Worm (Caenorhabditis elegans) whole organism, L4 larva: ENCODE results near the gene C17H11.5.

Source experiments
- D1046.2 ChIP-seq: fragments of 200-800 bp; sonication (Bioruptor generic); IDR thresholded peaks from 2 replicates; pipeline ENCODE4 v1.3.6; 2022; ENCODE audit warnings: missing genetic modification characterization, missing compliant biosample characterization
- F10B5.3 ChIP-seq: sonication (generic microtip); optimal IDR thresholded peaks from 2 replicates; lab custom pipeline; 2016; ENCODE audit warnings: mild to moderate bottlenecking, missing genetic modification characterization, missing compliant biosample characterization
- Y48G9A.11 ChIP-seq: fragments of 200-800 bp; sonication (Bioruptor generic); IDR thresholded peaks from 2 replicates; pipeline ENCODE4 v1.3.6; 2022; ENCODE audit warnings: missing genetic modification reagents, missing genetic modification characterization, missing compliant biosample characterization
- Y5F2A.4 ChIP-seq: fragments of 200-800 bp; sonication (Bioruptor generic); optimal IDR thresholded peaks from 2 replicates; lab custom pipeline; 2018; ENCODE audit warnings: mild to moderate bottlenecking, missing genetic modification characterization, missing compliant biosample characterization
- Y75B8A.6 ChIP-seq: fragments of 200-800 bp; sonication (Bioruptor generic); IDR thresholded peaks from 2 replicates; pipeline ENCODE4 v1.3.6; 2022; ENCODE audit warnings: missing genetic modification reagents, missing genetic modification characterization, missing compliant biosample characterization
- ZK546.5 ChIP-seq, 2 experiments: sonication (generic microtip); optimal IDR thresholded peaks; 2 replicates each; lab custom pipeline; 2017; ENCODE audit warnings: missing biosample characterization in 2 of 2, missing genetic modification characterization in 2 of 2
- aha-1 ChIP-seq: fragments of 150-350 bp; peaks from one replicate; lab custom pipeline; 2014; ENCODE audit warnings: missing biosample characterization, missing genetic modification characterization
- ces-1 ChIP-seq: fragments of 150-350 bp; sonication (generic microtip); optimal IDR thresholded peaks from 4 replicates; lab custom pipeline; 2014; ENCODE audit warnings: missing biosample characterization, missing genetic modification reagents, missing genetic modification characterization
- daf-19 ChIP-seq: fragments of 200-800 bp; sonication (Bioruptor generic); conservative IDR thresholded peaks from 2 replicates; pipeline ENCODE4 v1.3.6; 2022; ENCODE audit warnings: missing genetic modification characterization, missing compliant biosample characterization
- dmd-6 ChIP-seq: fragments of 200-800 bp; sonication (Bioruptor generic); IDR thresholded peaks from 2 replicates; pipeline ENCODE4 v1.3.6; 2022; ENCODE audit warnings: missing genetic modification reagents, missing genetic modification characterization, missing compliant biosample characterization
- dpl-1 ChIP-seq: fragments of 150-350 bp; optimal IDR thresholded peaks from 2 replicates; lab custom pipeline; 2014; ENCODE audit warnings: missing biosample characterization, missing genetic modification reagents, missing genetic modification characterization
- hif-1 ChIP-seq, 2 experiments: sonication (generic microtip); optimal IDR thresholded peaks; 2 replicates each; lab custom pipeline; 2016 to 2017; ENCODE audit warnings: missing compliant biosample characterization in 2 of 2, missing genetic modification characterization in 2 of 2, missing genetic modification reagents in 2 of 2, missing genotype in 2 of 2, mild to moderate bottlenecking in 1 of 2
- lim-7 ChIP-seq: fragments of 200-800 bp; sonication (Bioruptor generic); IDR thresholded peaks from 2 replicates; pipeline ENCODE4 v1.3.6; 2022; ENCODE audit warnings: missing genetic modification characterization, missing compliant biosample characterization
- lin-29 ChIP-seq: fragments of 200-800 bp; sonication (Bioruptor generic); IDR thresholded peaks from 2 replicates; pipeline ENCODE4 v1.3.6; 2022; ENCODE audit warnings: missing genetic modification reagents, missing genetic modification characterization, missing compliant biosample characterization
- lin-38 ChIP-seq: fragments of 200-800 bp; sonication (Bioruptor generic); IDR thresholded peaks from 2 replicates; pipeline ENCODE4 v1.3.6; 2022; ENCODE audit warnings: missing genetic modification reagents, missing genetic modification characterization, missing compliant biosample characterization
- lin-39 ChIP-seq: fragments of 150-350 bp; optimal IDR thresholded peaks from 2 replicates; lab custom pipeline; 2014; ENCODE audit warnings: missing biosample characterization, missing genetic modification reagents, missing genetic modification characterization
- madf-5 ChIP-seq, 2 experiments: fragments of 200-800 bp; sonication (Bioruptor generic); IDR thresholded peaks; 2 replicates each; pipeline ENCODE4 v1.3.6; 2022; ENCODE audit warnings: missing compliant biosample characterization in 2 of 2, missing genetic modification characterization in 2 of 2
- madf-9 ChIP-seq: fragments of 200-800 bp; sonication (Bioruptor generic); conservative IDR thresholded peaks from 2 replicates; pipeline ENCODE4 v1.3.6; 2022; ENCODE audit warnings: missing genetic modification reagents, missing genetic modification characterization, missing compliant biosample characterization
- mdl-1 ChIP-seq, 2 experiments: fragments of 150-350 bp in 1 of 2; sonication (generic microtip) in 1 of 2; optimal IDR thresholded peaks; 2 replicates each; lab custom pipeline; 2014 to 2017; ENCODE audit warnings: missing biosample characterization in 2 of 2, missing genetic modification characterization in 2 of 2
- mes-2 ChIP-seq: sonication (generic microtip); optimal IDR thresholded peaks from 2 replicates; lab custom pipeline; 2016; ENCODE audit warnings: missing genotype, mild to moderate bottlenecking, missing genetic modification characterization, missing compliant biosample characterization; ENCODE audit not compliant: poor library complexity, severe bottlenecking
- mxl-2 ChIP-seq: fragments of 200-800 bp; sonication (Bioruptor generic); conservative IDR thresholded peaks from 2 replicates; pipeline ENCODE4 v1.3.6; 2022; ENCODE audit warnings: missing genetic modification reagents, missing genetic modification characterization, missing compliant biosample characterization
- mxl-3 ChIP-seq: fragments of 200-800 bp; sonication (Bioruptor generic); optimal IDR thresholded peaks from 2 replicates; lab custom pipeline; 2018; ENCODE audit warnings: mild to moderate bottlenecking, missing genetic modification characterization, missing compliant biosample characterization
- nhr-10 ChIP-seq: fragments of 150-350 bp; optimal IDR thresholded peaks from 2 replicates; lab custom pipeline; 2014; ENCODE audit warnings: missing biosample characterization, missing genetic modification characterization
- nhr-111 ChIP-seq: fragments of 200-800 bp; sonication (Bioruptor generic); optimal IDR thresholded peaks from 2 replicates; lab custom pipeline; 2018; ENCODE audit warnings: mild to moderate bottlenecking, missing genetic modification characterization, missing compliant biosample characterization
- nhr-237 ChIP-seq: sonication (generic microtip); optimal IDR thresholded peaks from 2 replicates; lab custom pipeline; 2017; ENCODE audit warnings: missing biosample characterization, missing genetic modification characterization
- nhr-41 ChIP-seq: fragments of 200-800 bp; sonication (Bioruptor generic); IDR thresholded peaks from 2 replicates; pipeline ENCODE4 v1.3.6; 2022; ENCODE audit warnings: missing genetic modification reagents, missing genetic modification characterization, missing compliant biosample characterization
- nhr-42 ChIP-seq: fragments of 200-800 bp; sonication (Bioruptor generic); IDR thresholded peaks from 2 replicates; pipeline ENCODE4 v1.3.6; 2022; ENCODE audit warnings: missing genetic modification characterization, missing compliant biosample characterization
- pha-4 ChIP-seq, 2 experiments: fragments of 150-350 bp in 1 of 2; fragments of 200-800 bp in 1 of 2; sonication (Bioruptor generic) in 1 of 2; IDR thresholded peaks in 1 of 2; optimal IDR thresholded peaks in 1 of 2; 2 replicates each; pipeline versions ENCODE4 v1.3.6 to Lab custom; 2014 to 2022; ENCODE audit warnings: missing genetic modification characterization in 2 of 2, missing genetic modification reagents in 2 of 2, missing biosample characterization in 1 of 2, missing compliant biosample characterization in 1 of 2
- sdz-12 ChIP-seq: fragments of 200-800 bp; sonication (Bioruptor generic); optimal IDR thresholded peaks from 2 replicates; lab custom pipeline; 2018; ENCODE audit warnings: mild to moderate bottlenecking, missing genetic modification characterization, missing compliant biosample characterization
- snpc-1.2 ChIP-seq: fragments of 200-800 bp; sonication (Bioruptor generic); IDR thresholded peaks from 2 replicates; pipeline ENCODE4 v1.3.6; 2022; ENCODE audit warnings: missing genetic modification reagents, missing genetic modification characterization, missing compliant biosample characterization
- vab-7 ChIP-seq: fragments of 200-800 bp; sonication (Bioruptor generic); IDR thresholded peaks from 2 replicates; pipeline ENCODE4 v1.3.6; 2022; ENCODE audit warnings: missing genetic modification reagents, missing genetic modification characterization, missing compliant biosample characterization
- zip-2 ChIP-seq: fragments of 150-350 bp; optimal IDR thresholded peaks from 2 replicates; lab custom pipeline; 2014; ENCODE audit warnings: missing biosample characterization, missing genetic modification characterization

The C17H11.5 gene

ce11 chrX:8150621-8151020, 34.3 kb downstream of the C17H11.5 start, which contains the start of gene F22F1.2:
Gene F22F1.2 (minus strand): TSS chrX:8150721.
- no peak for TF ChIP-seq nhr-111 (GFP tag; lab: Kevin White, UChicago)
- TF ChIP-seq nhr-10 (tag; lab: Kevin White, UChicago) = no peak

ce11 chrX:8148993-8149392, 35.9 kb downstream of the C17H11.5 start:
- TF ChIP-seq madf-9 = 0 out of 2 replicates have a peak, but pooled peaks have one; percentile 15
- TF ChIP-seq lin-39 (tag; lab: Kevin White, UChicago) = no peak
- TF ChIP-seq daf-19 (GFP tag; lab: Robert Waterston, UW) = 0 out of 2 replicates have a peak, but pooled peaks have one; percentile 48
- peak; percentile 74 for TF ChIP-seq snpc-1.2 (GFP tag; lab: Robert Waterston, UW)
- peak; percentile 23; the same call in 1 of the 2 replicates for TF ChIP-seq pha-4 (GFP tag; IDR thresholded peaks at IDR 0.05; lab: Robert Waterston, UW)
- no peak for TF ChIP-seq pha-4 (tag; optimal IDR thresholded peaks at IDR 0.05; lab: Kevin White, UChicago)
- no peak for TF ChIP-seq lin-29 (GFP tag; lab: Robert Waterston, UW)
- 0 out of 4 replicates have a peak, but pooled peaks of 1 of the 2 experiments have one; percentile 31 for TF ChIP-seq madf-5 (GFP tag; IDR thresholded peaks at IDR 0.05; lab: Robert Waterston, UW)
- peak; percentile 71; the same call in 1 of the 2 replicates for TF ChIP-seq lim-7 (GFP tag; lab: Robert Waterston, UW)
- peak; percentile 60 for TF ChIP-seq vab-7 (GFP tag; lab: Robert Waterston, UW)
- TF ChIP-seq Y48G9A.11 (GFP tag; lab: Robert Waterston, UW) = peak; percentile 44; the same call in 1 of the 2 replicates
- TF ChIP-seq, all 104 proteins: peak for 8

- TF ChIP-seq Y48G9A.11 (GFP tag; lab: Robert Waterston, UW) (0 out of 2 replicates have a peak, but pooled peaks have one; percentile 16), mxl-2 (GFP tag; lab: Robert Waterston, UW) (no peak), nhr-41 (no peak), dpl-1 (GFP tag; lab: Kevin White, UChicago) (no peak), Y75B8A.6 (GFP tag; lab: Robert Waterston, UW) (no peak), ces-1 (no peak), aha-1 (no peak)
Observed at ce11 chrX:8147398-8147797, 37.5 kb downstream of the C17H11.5 start, which contains the start of gene C02B8.1. Gene C02B8.1 (plus strand): TSS chrX:8147698.

ce11 chrX:8139146-8139545, 45.8 kb downstream of the C17H11.5 start, which contains the start of gene C02B8.3:
Gene C02B8.3 (plus strand): TSS chrX:8139446.
- no peak for TF ChIP-seq lin-38 (GFP tag; lab: Robert Waterston, UW)
- no peak for TF ChIP-seq mes-2 (tag; lab: Kevin White, UChicago)
- TF ChIP-seq nhr-10 (tag; lab: Kevin White, UChicago) = no peak
- no peak for TF ChIP-seq mdl-1 (tag; optimal IDR thresholded peaks at IDR 0.05; lab: Kevin White, UChicago)
- no peak for TF ChIP-seq dmd-6 (GFP tag; lab: Robert Waterston, UW)
- TF ChIP-seq, all 104 proteins: peak for 0

ce11 chrX:8137779-8138178, 47.2 kb downstream of the C17H11.5 start, which contains the start of gene C02B8.7:
Gene C02B8.7 (minus strand): TSS chrX:8137879.
- TF ChIP-seq nhr-42 (GFP tag; lab: Robert Waterston, UW) = no peak
- no peak for TF ChIP-seq dmd-6 (GFP tag; lab: Robert Waterston, UW)
- TF ChIP-seq hif-1 (tag; optimal IDR thresholded peaks at IDR 0.05; lab: Kevin White, UChicago) = no peak
- no peak for TF ChIP-seq zip-2
- TF ChIP-seq ZK546.5 (tag; optimal IDR thresholded peaks at IDR 0.05; lab: Kevin White, UChicago) = no peak
- TF ChIP-seq D1046.2 = no peak
- TF ChIP-seq madf-5 (GFP tag; IDR thresholded peaks at IDR 0.05; lab: Robert Waterston, UW) = no peak
- no peak for TF ChIP-seq nhr-10 (tag; lab: Kevin White, UChicago)
- no peak for TF ChIP-seq Y5F2A.4 (GFP tag; lab: Kevin White, UChicago)
- TF ChIP-seq nhr-237 (tag; lab: Kevin White, UChicago) = no peak
- TF ChIP-seq F10B5.3 (tag; lab: Kevin White, UChicago) = no peak
- no peak for TF ChIP-seq sdz-12 (GFP tag; lab: Kevin White, UChicago)
- no peak for TF ChIP-seq mxl-3 (GFP tag; lab: Kevin White, UChicago)
- TF ChIP-seq nhr-111 (GFP tag; lab: Kevin White, UChicago) = no peak
